Fruit fly (Drosophila melanogaster) whole organism, embryonic: Measurements from ENCODE around the gene aos.

Experiments
- ATbp ChIP-seq: fragments of 200-800 bp; sonication (Bioruptor generic); optimal IDR thresholded peaks from 2 replicates; lab custom pipeline; 2017; ENCODE audit warnings: missing biosample characterization, mild to moderate bottlenecking, missing genetic modification characterization, missing genetic modification reagents
- Asciz ChIP-seq: fragments of 200-800 bp; sonication (Bioruptor generic); optimal IDR thresholded peaks from 2 replicates; lab custom pipeline; 2017; ENCODE audit warnings: missing biosample characterization, mild to moderate bottlenecking, missing genetic modification characterization, missing genetic modification reagents
- Bgb ChIP-seq: fragments of 200-800 bp; sonication (Bioruptor generic); IDR thresholded peaks from 2 replicates; pipeline ENCODE4 v1.3.6; 2022; ENCODE audit warnings: missing biosample characterization, missing genetic modification characterization; ENCODE audit not compliant: partially characterized antibody
- Blimp-1 ChIP-seq: fragments of 200-800 bp; sonication (Bioruptor generic); optimal IDR thresholded peaks from 3 replicates; lab custom pipeline; 2018; ENCODE audit warnings: missing biosample characterization, missing genetic modification characterization, mild to moderate bottlenecking, moderate library complexity, missing genetic modification reagents
- CG10979 ChIP-seq: fragments of 200-800 bp; sonication (Bioruptor generic); optimal IDR thresholded peaks from 2 replicates; lab custom pipeline; 2018; ENCODE audit warnings: missing biosample characterization, mild to moderate bottlenecking, missing genetic modification characterization, moderate library complexity
- CG11456 ChIP-seq: fragments of 200-800 bp; sonication (Bioruptor generic); IDR thresholded peaks from 3 replicates; pipeline ENCODE4 v1.3.6; 2022; ENCODE audit warnings: missing biosample characterization, missing genetic modification characterization
- CG11504 ChIP-seq: fragments of 200-800 bp; sonication (Bioruptor generic); optimal IDR thresholded peaks from 3 replicates; lab custom pipeline; 2019; ENCODE audit warnings: missing biosample characterization, mild to moderate bottlenecking, missing genetic modification characterization, moderate library complexity
- CG12071 ChIP-seq: fragments of 200-800 bp; sonication (Bioruptor generic); optimal IDR thresholded peaks from 3 replicates; lab custom pipeline; 2018; ENCODE audit warnings: missing biosample characterization, mild to moderate bottlenecking, missing genetic modification characterization
- CG12769 ChIP-seq: fragments of 200-800 bp; sonication (Bioruptor generic); optimal IDR thresholded peaks from 2 replicates; lab custom pipeline; 2019; ENCODE audit warnings: missing biosample characterization, mild to moderate bottlenecking, missing genetic modification characterization, moderate library complexity
- CG14710 ChIP-seq: fragments of 200-800 bp; sonication (Bioruptor generic); optimal IDR thresholded peaks from 3 replicates; lab custom pipeline; 2019; ENCODE audit warnings: missing biosample characterization, mild to moderate bottlenecking, missing genetic modification characterization, moderate library complexity
- CG1529 ChIP-seq: fragments of 200-800 bp; sonication (Bioruptor generic); optimal IDR thresholded peaks from 3 replicates; lab custom pipeline; 2018; ENCODE audit warnings: missing biosample characterization, missing genetic modification characterization
- CG15601 ChIP-seq: fragments of 200-800 bp; sonication (Bioruptor generic); optimal IDR thresholded peaks from 3 replicates; lab custom pipeline; 2019; ENCODE audit warnings: missing biosample characterization, mild to moderate bottlenecking, missing genetic modification characterization, moderate library complexity
- CG1603 ChIP-seq: fragments of 200-800 bp; sonication (Bioruptor generic); optimal IDR thresholded peaks from 2 replicates; lab custom pipeline; 2019; ENCODE audit warnings: missing biosample characterization, mild to moderate bottlenecking, missing genetic modification characterization, moderate library complexity
- CG16863 ChIP-seq: fragments of 200-800 bp; sonication (Bioruptor generic); optimal IDR thresholded peaks from 3 replicates; lab custom pipeline; 2016; ENCODE audit warnings: missing biosample characterization, missing genetic modification characterization
- CG17568 ChIP-seq: fragments of 200-800 bp; sonication (Bioruptor generic); optimal IDR thresholded peaks from 2 replicates; lab custom pipeline; 2018; ENCODE audit warnings: missing biosample characterization, mild to moderate bottlenecking, missing genetic modification characterization, moderate library complexity
- CG18262 ChIP-seq: fragments of 200-800 bp; optimal IDR thresholded peaks from 3 replicates; lab custom pipeline; 2019; ENCODE audit warnings: missing biosample characterization, mild to moderate bottlenecking, missing genetic modification characterization, moderate library complexity
- CG2678 ChIP-seq: fragments of 200-800 bp; sonication (Bioruptor generic); optimal IDR thresholded peaks from 3 replicates; lab custom pipeline; 2019; ENCODE audit warnings: missing biosample characterization, mild to moderate bottlenecking, missing genetic modification characterization, moderate library complexity
- CG3407 ChIP-seq: fragments of 200-800 bp; sonication (Bioruptor generic); optimal IDR thresholded peaks from 2 replicates; lab custom pipeline; 2018; ENCODE audit warnings: missing biosample characterization, mild to moderate bottlenecking, missing genetic modification characterization
- CG4617 ChIP-seq: fragments of 200-800 bp; sonication (Bioruptor generic); optimal IDR thresholded peaks from 3 replicates; lab custom pipeline; 2016; ENCODE audit warnings: missing biosample characterization, missing genetic modification characterization, borderline replicate concordance
- CG4707 ChIP-seq: fragments of 200-800 bp; sonication (Bioruptor generic); optimal IDR thresholded peaks from 2 replicates; lab custom pipeline; 2018; ENCODE audit warnings: missing biosample characterization, mild to moderate bottlenecking, missing genetic modification characterization, moderate library complexity
- CG5180 ChIP-seq: fragments of 200-800 bp; sonication (Bioruptor generic); optimal IDR thresholded peaks from 3 replicates; lab custom pipeline; 2017; ENCODE audit warnings: missing biosample characterization, missing genetic modification characterization, mild to moderate bottlenecking, moderate library complexity, missing genetic modification reagents
- CG6813 ChIP-seq: fragments of 200-800 bp; sonication (Bioruptor generic); optimal IDR thresholded peaks from 2 replicates; lab custom pipeline; 2017; ENCODE audit warnings: missing biosample characterization, missing genetic modification characterization, mild to moderate bottlenecking, moderate library complexity, missing genetic modification reagents
- D ChIP-seq, 2 experiments: fragments of 200-800 bp in 1 of 2; fragments of >200 bp in 1 of 2; sonication (Bioruptor generic) in 1 of 2; optimal IDR thresholded peaks; 2 replicates in 1 of 2; 3 replicates in 1 of 2; lab custom pipeline; 2017; ENCODE audit warnings: mild to moderate bottlenecking in 1 of 2, missing biosample characterization in 1 of 2, missing genetic modification characterization in 1 of 2, missing genetic modification reagents in 1 of 2
- D19B ChIP-seq: fragments of 200-800 bp; sonication (Bioruptor generic); optimal IDR thresholded peaks from 2 replicates; lab custom pipeline; 2017; ENCODE audit warnings: missing biosample characterization, mild to moderate bottlenecking, missing genetic modification characterization
- Ets65A ChIP-seq: fragments of 200-800 bp; sonication (Bioruptor generic); peaks from one replicate; lab custom pipeline; 2016; ENCODE audit warnings: missing biosample characterization, missing genetic modification characterization
- HHEX ChIP-seq: fragments of 200-800 bp; sonication (Bioruptor generic); optimal IDR thresholded peaks from 3 replicates; lab custom pipeline; 2017; ENCODE audit warnings: missing biosample characterization, mild to moderate bottlenecking, missing genetic modification characterization, missing genetic modification reagents
- Hey ChIP-seq: fragments of 200-800 bp; sonication (Bioruptor generic); optimal IDR thresholded peaks from 3 replicates; lab custom pipeline; 2018; ENCODE audit warnings: missing biosample characterization, mild to moderate bottlenecking, missing genetic modification characterization
- MTF-1 ChIP-seq: fragments of 200-800 bp; sonication (Bioruptor generic); optimal IDR thresholded peaks from 2 replicates; lab custom pipeline; 2018; ENCODE audit warnings: missing biosample characterization, mild to moderate bottlenecking, missing genetic modification characterization, borderline replicate concordance
- Neu2 ChIP-seq: fragments of 200-800 bp; sonication (Bioruptor generic); optimal IDR thresholded peaks from 3 replicates; lab custom pipeline; 2016; ENCODE audit warnings: missing biosample characterization, missing genetic modification characterization, borderline replicate concordance
- Opbp ChIP-seq: fragments of 200-800 bp; sonication (Bioruptor generic); IDR thresholded peaks from 3 replicates; pipeline ENCODE4 v1.3.6; 2022; ENCODE audit warnings: missing biosample characterization, missing genetic modification characterization; ENCODE audit not compliant: partially characterized antibody
- PHDP ChIP-seq: fragments of 200-800 bp; sonication (Bioruptor generic); optimal IDR thresholded peaks from 3 replicates; lab custom pipeline; 2018; ENCODE audit warnings: missing biosample characterization, mild to moderate bottlenecking, missing genetic modification characterization, moderate library complexity
- Sox100B ChIP-seq: fragments of 200-800 bp; sonication (Bioruptor generic); optimal IDR thresholded peaks from 3 replicates; lab custom pipeline; 2018; ENCODE audit warnings: missing biosample characterization, mild to moderate bottlenecking, missing genetic modification characterization
- Usf ChIP-seq: fragments of 200-800 bp; sonication (Bioruptor generic); optimal IDR thresholded peaks from 2 replicates; lab custom pipeline; 2017; ENCODE audit warnings: missing genotype, missing biosample characterization, missing genetic modification characterization
- aop ChIP-seq: fragments of 200-800 bp; sonication (Bioruptor generic); IDR thresholded peaks from 2 replicates; pipeline ENCODE4 v1.3.6; 2022; ENCODE audit warnings: missing biosample characterization, missing genetic modification characterization
- bsh ChIP-seq, 2 experiments: fragments of 200-800 bp; sonication (Bioruptor generic); optimal IDR thresholded peaks; 2 replicates each; lab custom pipeline; 2017 to 2018; ENCODE audit warnings: mild to moderate bottlenecking in 2 of 2, missing biosample characterization in 2 of 2, missing genetic modification characterization in 2 of 2, moderate library complexity in 1 of 2
- ci ChIP-seq: fragments of 200-800 bp; sonication (Bioruptor generic); IDR thresholded peaks from 3 replicates; pipeline ENCODE4 v1.3.6; 2022; ENCODE audit warnings: missing biosample characterization, missing genetic modification characterization
- dimm ChIP-seq: fragments of 200-800 bp; sonication (Bioruptor generic); IDR thresholded peaks from 2 replicates; pipeline ENCODE4 v1.3.6; 2022; ENCODE audit warnings: missing biosample characterization, missing genetic modification characterization
- dmrt99B ChIP-seq: fragments of 200-800 bp; sonication (Bioruptor generic); optimal IDR thresholded peaks from 2 replicates; lab custom pipeline; 2018; ENCODE audit warnings: missing biosample characterization, mild to moderate bottlenecking, missing genetic modification characterization, moderate library complexity
- fru ChIP-seq: fragments of >200 bp; optimal IDR thresholded peaks from 2 replicates; lab custom pipeline; 2017
- insv ChIP-seq, 2 experiments: fragments of 200-800 bp; sonication (Bioruptor generic); optimal IDR thresholded peaks; 3 replicates each; lab custom pipeline; 2016 to 2018; ENCODE audit warnings: missing biosample characterization in 2 of 2, missing genetic modification characterization in 2 of 2
- kni ChIP-seq: fragments of 200-800 bp; sonication (Bioruptor generic); optimal IDR thresholded peaks from 3 replicates; lab custom pipeline; 2017; ENCODE audit warnings: mild to moderate bottlenecking, missing biosample characterization, missing genetic modification reagents, missing genetic modification characterization
- lab ChIP-seq: fragments of 200-800 bp; sonication (Bioruptor generic); optimal IDR thresholded peaks from 3 replicates; lab custom pipeline; 2017; ENCODE audit warnings: missing biosample characterization, missing genetic modification characterization, mild to moderate bottlenecking, moderate library complexity, missing genetic modification reagents
- nau ChIP-seq: fragments of 200-800 bp; sonication (Bioruptor generic); optimal IDR thresholded peaks from 3 replicates; lab custom pipeline; 2017; ENCODE audit warnings: missing biosample characterization, mild to moderate bottlenecking, missing genetic modification characterization, missing genetic modification reagents
- odd ChIP-seq: fragments of 200-800 bp; sonication (Bioruptor generic); optimal IDR thresholded peaks from 2 replicates; lab custom pipeline; 2017; ENCODE audit warnings: missing biosample characterization, mild to moderate bottlenecking, missing genetic modification characterization
- sens ChIP-seq: fragments of 200-800 bp; sonication (Bioruptor generic); peaks from one replicate; lab custom pipeline; 2016; ENCODE audit warnings: missing biosample characterization, missing genetic modification characterization
- sqz ChIP-seq: fragments of 200-800 bp; sonication (Bioruptor generic); optimal IDR thresholded peaks from 3 replicates; lab custom pipeline; 2018; ENCODE audit warnings: missing biosample characterization, mild to moderate bottlenecking, missing genetic modification characterization
- wek ChIP-seq: fragments of 200-800 bp; sonication (Bioruptor generic); optimal IDR thresholded peaks from 3 replicates; lab custom pipeline; 2018; ENCODE audit warnings: missing biosample characterization, mild to moderate bottlenecking, missing genetic modification characterization, moderate library complexity

aos gene

DNA sequence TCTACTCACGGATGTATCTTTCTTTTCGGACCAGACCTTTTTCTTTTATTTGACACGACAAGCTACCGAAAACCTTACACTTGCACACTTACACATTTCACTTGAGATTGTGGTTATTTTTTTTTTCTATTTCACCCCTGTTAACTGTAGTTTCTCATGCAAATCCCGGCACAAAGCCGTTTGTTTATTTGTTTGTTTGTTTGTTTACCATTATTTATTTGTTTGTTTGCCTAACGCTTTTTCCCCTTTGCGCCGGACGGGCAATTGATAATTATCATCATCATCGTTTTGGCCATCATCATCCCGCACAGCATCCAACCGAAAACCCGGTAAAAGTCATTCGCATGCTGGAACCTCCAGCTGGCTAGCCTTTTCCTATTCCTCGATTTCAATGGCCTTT is 52.4 kb downstream of the aos start:
- TF ChIP-seq bsh (GFP tag; optimal IDR thresholded peaks at IDR 0.05; lab: Kevin White, UChicago) = peak in 1 of 2 experiments; percentile 23
- no peak for TF ChIP-seq Hey (tag; lab: Kevin White, UChicago)
- peak; percentile 60 for TF ChIP-seq ATbp (GFP tag; lab: Kevin White, UChicago)
- TF ChIP-seq Asciz (GFP tag; lab: Kevin White, UChicago) = peak; percentile 67
- TF ChIP-seq ci (GFP tag; lab: Robert Waterston, UW) = 0 out of 3 replicates have a peak, but pooled peaks have one; percentile 23
- peak; percentile 1 for TF ChIP-seq kni (GFP tag; lab: Kevin White, UChicago)
- peak; percentile 18 for TF ChIP-seq dmrt99B (tag; lab: Kevin White, UChicago)
- TF ChIP-seq CG18262 (tag; lab: Kevin White, UChicago) = peak; percentile 16
- no peak for TF ChIP-seq Bgb
- no peak for TF ChIP-seq CG12769 (tag; lab: Kevin White, UChicago)
- no peak for TF ChIP-seq wek (GFP tag; lab: Kevin White, UChicago)
- TF ChIP-seq PHDP (tag; lab: Kevin White, UChicago) = peak; percentile 9
- TF ChIP-seq Blimp-1 (GFP tag; lab: Kevin White, UChicago) = peak; percentile 32
- TF ChIP-seq CG2678 = peak; percentile 29
- no peak for TF ChIP-seq aop (GFP tag; lab: Robert Waterston, UW)
- peak; percentile 8 for TF ChIP-seq Sox100B
- TF ChIP-seq CG16863 (GFP tag; lab: Kevin White, UChicago) = no peak
- no peak for TF ChIP-seq fru (lab: Kevin White, UChicago)
- TF ChIP-seq sqz (GFP tag; lab: Kevin White, UChicago) = peak; percentile 29
- TF ChIP-seq D (optimal IDR thresholded peaks at IDR 0.05; lab: Kevin White, UChicago) = no peak
- peak; percentile 32 for TF ChIP-seq D (GFP tag; optimal IDR thresholded peaks at IDR 0.05; lab: Kevin White, UChicago)
- TF ChIP-seq dimm = no peak
- TF ChIP-seq CG11504 (tag; lab: Kevin White, UChicago) = peak; percentile 9
- TF ChIP-seq CG1529 (GFP tag; lab: Kevin White, UChicago) = peak; percentile 8
- TF ChIP-seq insv (GFP tag; optimal IDR thresholded peaks at IDR 0.05; lab: Kevin White, UChicago) = no peak
- peak; percentile 26 for TF ChIP-seq CG5180 (GFP tag; lab: Kevin White, UChicago)
- 0 out of 3 replicates have a peak, but pooled peaks have one; percentile 26 for TF ChIP-seq CG11456
- TF ChIP-seq CG12071 (GFP tag; lab: Kevin White, UChicago) = peak; percentile 26
- TF ChIP-seq CG6813 (GFP tag; lab: Kevin White, UChicago) = peak; percentile 36
- TF ChIP-seq sens (GFP tag; lab: Kevin White, UChicago) = peak; percentile 49
- peak; percentile 42 for TF ChIP-seq CG15601
- peak; percentile 15 for TF ChIP-seq lab (GFP tag; lab: Kevin White, UChicago)
- TF ChIP-seq CG14710 (tag; lab: Kevin White, UChicago) = peak; percentile 3
- TF ChIP-seq nau (GFP tag; lab: Kevin White, UChicago) = peak; percentile 24
- TF ChIP-seq CG4617 (GFP tag; lab: Kevin White, UChicago) = no peak
- TF ChIP-seq Usf (GFP tag; lab: Kevin White, UChicago) = no peak
- TF ChIP-seq CG10979 (tag; lab: Kevin White, UChicago) = no peak
- peak; percentile 15 for TF ChIP-seq CG3407 (GFP tag; lab: Kevin White, UChicago)
- no peak for TF ChIP-seq Opbp
- TF ChIP-seq MTF-1 (GFP tag; lab: Kevin White, UChicago) = no peak
- peak; percentile 0 for TF ChIP-seq odd (GFP tag; lab: Kevin White, UChicago)
- no peak for TF ChIP-seq Neu2 (GFP tag; lab: Kevin White, UChicago)
- TF ChIP-seq HHEX (GFP tag; lab: Kevin White, UChicago) = peak; percentile 15
- peak; percentile 12 for TF ChIP-seq CG4707 (GFP tag; lab: Kevin White, UChicago)
- TF ChIP-seq CG1603 (tag; lab: Kevin White, UChicago) = peak; percentile 1
- peak; percentile 86 for TF ChIP-seq Ets65A (GFP tag; lab: Kevin White, UChicago)
- peak; percentile 27 for TF ChIP-seq CG17568
- TF ChIP-seq D19B = no peak
